Fruit fly (Drosophila melanogaster): Measurements from ENCODE around the gene CG8086.

- TF ChIP-seq CG14655 (GFP tag; optimal IDR thresholded peaks at IDR 0.05) (no peak), Ets98B (GFP tag; IDR thresholded peaks at IDR 0.05) (no peak), CG4496 (GFP tag; IDR thresholded peaks at IDR 0.05) (no peak), CG15710 (tag; optimal IDR thresholded peaks at IDR 0.05) (no peak), Pif1A (GFP tag; optimal IDR thresholded peaks at IDR 0.05) (no peak), rn (GFP tag; IDR thresholded peaks at IDR 0.05) (no peak), CG34367 (tag; optimal IDR thresholded peaks at IDR 0.05) (no peak), CG13204 (GFP tag; optimal IDR thresholded peaks at IDR 0.05) (no peak), EcR (GFP tag; optimal IDR thresholded peaks at IDR 0.05) (no peak), CG10348 (GFP tag; IDR thresholded peaks at IDR 0.05) (no peak), CG8301 (tag; optimal IDR thresholded peaks at IDR 0.05) (no peak)
These were observed 13.4 kb downstream of the CG8086 start, which contains the start of gene CG43057 for dm6 chr2L:8243903-8244302.
